Worm (Caenorhabditis elegans) whole organism, L4 larva: Measurements from ENCODE around the gene spp-30.

Source experiments
- F49E8.2 ChIP-seq: sonication (generic microtip); optimal IDR thresholded peaks from 2 replicates; lab custom pipeline; 2016; ENCODE audit warnings: missing compliant biosample characterization, mild to moderate bottlenecking, missing genetic modification characterization, borderline replicate concordance
- Y105C5A.15 ChIP-seq: fragments of 200-800 bp; sonication (Bioruptor generic); IDR thresholded peaks from 2 replicates; pipeline ENCODE4 v1.3.6; 2022; ENCODE audit warnings: missing genetic modification characterization, missing compliant biosample characterization
- Y48G9A.11 ChIP-seq: fragments of 200-800 bp; sonication (Bioruptor generic); IDR thresholded peaks from 2 replicates; pipeline ENCODE4 v1.3.6; 2022; ENCODE audit warnings: missing genetic modification reagents, missing genetic modification characterization, missing compliant biosample characterization
- ces-1 ChIP-seq: fragments of 150-350 bp; sonication (generic microtip); optimal IDR thresholded peaks from 4 replicates; lab custom pipeline; 2014; ENCODE audit warnings: missing biosample characterization, missing genetic modification reagents, missing genetic modification characterization
- tag-97 ChIP-seq: fragments of 200-800 bp; sonication (Bioruptor generic); IDR thresholded peaks from 2 replicates; pipeline ENCODE4 v1.3.6; 2022; ENCODE audit warnings: missing genetic modification characterization, missing compliant biosample characterization
- unc-130 ChIP-seq: sonication (generic microtip); optimal IDR thresholded peaks from 2 replicates; lab custom pipeline; 2016; ENCODE audit warnings: missing genetic modification reagents, missing genetic modification characterization, missing compliant biosample characterization

DNA sequence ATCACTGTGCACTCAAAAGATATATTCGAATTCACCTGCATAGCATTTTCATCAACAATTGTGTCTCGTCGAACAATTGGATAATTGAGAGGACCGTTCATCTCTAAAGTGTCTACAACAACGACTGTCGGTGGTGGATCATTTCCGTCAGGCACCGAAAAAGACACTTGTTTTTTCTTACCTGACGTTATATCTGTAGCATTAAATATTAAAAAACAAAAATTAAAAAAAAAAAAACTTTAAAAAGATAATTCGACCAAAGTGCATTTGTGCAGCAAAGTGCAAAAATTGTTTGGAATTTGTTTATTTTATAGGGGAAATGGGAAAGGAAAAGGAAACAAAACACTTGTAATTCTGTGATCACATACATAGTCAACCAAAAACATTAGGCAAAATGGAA lies 1.5 kb downstream of the spp-30 start, which contains the start of gene twk-44:
- TF ChIP-seq unc-130 (GFP tag; lab: Kevin White, UChicago), result no peak
- TF ChIP-seq Y105C5A.15 (GFP tag; lab: Robert Waterston, UW), result no peak
- no peak for TF ChIP-seq F49E8.2 (tag; lab: Kevin White, UChicago)
- TF ChIP-seq Y48G9A.11 (GFP tag; lab: Robert Waterston, UW), result no peak
- no peak for TF ChIP-seq tag-97 (GFP tag; lab: Robert Waterston, UW)
- TF ChIP-seq ces-1 (GFP tag; lab: Kevin White, UChicago), result no peak
